Worm (Caenorhabditis elegans): ENCODE measurements around the gene citk-2.

The citk-2 gene

DNA sequence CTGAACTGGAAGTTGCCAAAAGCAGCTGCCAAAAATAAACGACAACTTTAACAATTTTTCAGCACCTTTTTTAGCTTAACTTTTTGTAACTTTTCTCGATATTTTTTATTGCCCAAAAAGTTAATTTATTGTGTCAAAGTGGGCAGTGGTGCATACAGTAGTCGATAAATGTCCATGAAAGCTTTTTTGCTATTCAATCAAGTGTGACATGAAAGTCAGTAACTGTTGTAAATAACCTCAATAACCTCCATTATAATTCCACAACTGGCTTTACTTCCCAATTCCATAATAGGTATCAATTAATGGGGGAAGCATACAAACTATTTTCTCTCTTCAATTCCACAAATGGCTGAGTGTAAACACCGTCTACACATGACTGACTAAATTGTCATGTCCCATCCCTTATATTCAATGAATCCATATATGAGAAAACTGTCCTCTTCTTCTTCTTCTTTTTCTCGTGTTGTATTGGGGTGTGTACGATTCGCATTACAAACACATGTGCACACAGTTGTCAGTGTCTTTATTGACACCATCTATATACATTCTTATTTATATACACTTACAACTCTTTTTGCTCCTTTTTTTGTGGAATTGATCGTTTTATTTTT is 49.0 kb downstream of the citk-2 start:
- TF ChIP-seq F52B5.7 (tag; optimal IDR thresholded peaks at IDR 0.05) (no peak), F55B11.4 (tag; optimal IDR thresholded peaks at IDR 0.05; ENCODE audit: borderline replicate concordance, insufficient read depth) (no peak), K12H6.12 (tag; optimal IDR thresholded peaks at IDR 0.05) (no peak), B0261.1 (tag; optimal IDR thresholded peaks at IDR 0.05) (no peak), ceh-79 (tag; optimal IDR thresholded peaks at IDR 0.05) (no peak), bed-1 (GFP tag; IDR thresholded peaks at IDR 0.05) (no peak), rec-8 (tag; optimal IDR thresholded peaks at IDR 0.05) (no peak), tbx-9 (tag; optimal IDR thresholded peaks at IDR 0.05; ENCODE audit: borderline replicate concordance) (no peak), F23B12.7 (tag; optimal IDR thresholded peaks at IDR 0.05; ENCODE audit: insufficient read depth) (no peak), xnd-1 (tag; optimal IDR thresholded peaks at IDR 0.05) (no peak), efl-1 (GFP tag; optimal IDR thresholded peaks at IDR 0.05) (no peak), ceh-91 (GFP tag; IDR thresholded peaks at IDR 0.05) (no peak), dpl-1 (GFP tag; optimal IDR thresholded peaks at IDR 0.05) (no peak), D2030.7 (GFP tag; IDR thresholded peaks at IDR 0.05) (no peak), ekl-4 (GFP tag; IDR thresholded peaks at IDR 0.05) (no peak), attf-3 (GFP tag; conservative IDR thresholded peaks at IDR 0.05) (no peak), rpc-1 (optimal IDR thresholded peaks at IDR 0.05) (no peak), rpc-1 (tag; optimal IDR thresholded peaks at IDR 0.05) (no peak), ceh-100 (GFP tag; IDR thresholded peaks at IDR 0.05) (no peak), ztf-6 (GFP tag; IDR thresholded peaks at IDR 0.05) (no peak)

DNA sequence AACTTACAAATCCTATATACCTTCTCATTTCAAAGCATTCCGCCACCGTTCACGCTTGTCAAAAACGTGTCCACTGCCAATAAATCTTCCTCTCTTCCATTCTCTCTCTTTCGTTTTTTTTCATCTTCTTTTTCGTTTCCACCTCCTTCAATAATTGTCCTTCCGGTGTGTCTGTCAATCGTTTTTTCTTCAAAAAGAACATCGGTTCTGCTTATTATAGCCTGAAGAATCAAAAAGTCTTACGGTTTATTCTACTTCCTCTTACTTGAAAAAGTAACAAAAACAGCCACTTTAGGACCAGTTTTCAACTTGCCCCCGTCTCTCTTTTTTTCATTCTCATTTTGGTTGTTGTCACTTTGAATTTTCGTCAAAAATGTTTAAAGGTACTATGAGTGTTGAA is 49.9 kb downstream of the citk-2 start:
- TF ChIP-seq zfh-2 (GFP tag; conservative IDR thresholded peaks at IDR 0.05) = no peak
- TF ChIP-seq ceh-27 (GFP tag; optimal IDR thresholded peaks at IDR 0.05) = peak; percentile 47
- peak; percentile 45 for TF ChIP-seq lin-40 (tag; optimal IDR thresholded peaks at IDR 0.05)
- TF ChIP-seq fkh-3 (tag; optimal IDR thresholded peaks at IDR 0.05) = no peak
- TF ChIP-seq unc-62 (GFP tag; optimal IDR thresholded peaks at IDR 0.05) = peak; percentile 37

DNA sequence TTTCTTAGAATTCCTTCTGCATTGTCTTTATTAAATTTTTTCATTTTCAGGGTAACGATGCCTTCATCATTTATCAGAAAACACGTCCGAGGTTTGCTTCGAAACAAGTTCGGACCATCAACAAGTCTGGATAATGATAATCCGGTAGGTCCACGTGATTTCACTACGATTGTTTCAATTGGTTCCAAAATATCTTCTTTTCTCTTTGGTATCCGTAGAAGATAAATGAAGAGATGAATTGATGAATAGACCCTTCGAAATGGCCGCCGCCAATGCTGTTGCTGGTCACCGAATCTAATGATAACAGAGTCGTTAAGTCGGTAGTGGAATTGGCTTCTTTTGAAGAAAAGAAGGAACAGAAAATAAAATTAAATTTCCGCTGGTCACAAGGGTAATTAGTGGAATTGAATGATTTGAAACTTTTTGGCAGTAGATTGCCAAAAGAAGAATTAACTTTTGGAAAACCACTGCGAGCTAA is 50.6 kb downstream of the citk-2 start, which contains the start of gene F33G12.6:
F33G12.6 (plus strand) TSS at position 51 of the 478 bp plus-strand sequence.
- TF ChIP-seq hlh-12 (tag; optimal IDR thresholded peaks at IDR 0.05) (no peak), rpc-1 (optimal IDR thresholded peaks at IDR 0.05) (no peak), rpc-1 (tag; optimal IDR thresholded peaks at IDR 0.05) (no peak), B0336.3 (GFP tag; IDR thresholded peaks at IDR 0.05) (no peak), ztf-26 (tag; optimal IDR thresholded peaks at IDR 0.05) (no peak), F57A8.1 (GFP tag; optimal IDR thresholded peaks at IDR 0.05) (no peak), chd-7 (tag; optimal IDR thresholded peaks at IDR 0.05) (no peak), F52B5.7 (tag; optimal IDR thresholded peaks at IDR 0.05) (no peak), hlh-26 (GFP tag; conservative IDR thresholded peaks at IDR 0.05) (no peak), efl-1 (GFP tag; optimal IDR thresholded peaks at IDR 0.05) (no peak), let-526 (GFP tag; IDR thresholded peaks at IDR 0.05) (no peak), ekl-4 (GFP tag; IDR thresholded peaks at IDR 0.05) (no peak), attf-6 (GFP tag; IDR thresholded peaks at IDR 0.05) (no peak), lsl-1 (GFP tag; optimal IDR thresholded peaks at IDR 0.05) (no peak), B0035.1 (tag; optimal IDR thresholded peaks at IDR 0.05) (no peak), egl-18 (GFP tag; IDR thresholded peaks at IDR 0.05) (no peak), attf-3 (GFP tag; conservative IDR thresholded peaks at IDR 0.05) (no peak), ztf-28 (GFP tag; IDR thresholded peaks at IDR 0.05) (no peak), zim-3 (tag; optimal IDR thresholded peaks at IDR 0.05) (no peak), pbrm-1 (GFP tag; IDR thresholded peaks at IDR 0.05) (no peak)

Data from whole organism, young adult.